Worm (Caenorhabditis elegans) whole organism, dauer: ENCODE measurements around the gene Y105C5B.8.

Experiments
- unc-62 ChIP-seq: sonication (generic microtip); optimal IDR thresholded peaks from 2 replicates; lab custom pipeline; 2017; ENCODE audit warnings: missing biosample characterization, missing genetic modification reagents, missing genetic modification characterization

Y105C5B.8 gene

ce11 chrIV:15926746-15927145 lies at the start of gene Y105C5B.8:
Gene Y105C5B.8 (minus strand): TSS chrIV:15926846.
- TF ChIP-seq unc-62 (GFP tag; lab: Kevin White, UChicago): no peak

ce11 chrIV:15964307-15964706 lies 37.7 kb upstream of the Y105C5B.8 start, which contains the start of gene Y105C5B.18:
Gene Y105C5B.18 (plus strand): TSS chrIV:15964607.
- TF ChIP-seq unc-62 (GFP tag; lab: Kevin White, UChicago): no peak

ce11 chrIV:15962801-15963200 lies 36.2 kb upstream of the Y105C5B.8 start, which contains the start of gene Y105C5B.17:
Gene Y105C5B.17 (plus strand): TSS chrIV:15963101.
- TF ChIP-seq unc-62 (GFP tag; lab: Kevin White, UChicago): no peak

ce11 chrIV:15962219-15962762 lies 35.6 kb upstream of the Y105C5B.8 start, which contains the start of gene lgc-19:
Gene lgc-19 (minus strand): TSS chrIV:15962712.
- no peak for TF ChIP-seq unc-62 (GFP tag; lab: Kevin White, UChicago)

ce11 chrIV:15961069-15961468 lies 34.4 kb upstream of the Y105C5B.8 start:
- no peak for TF ChIP-seq unc-62 (GFP tag; lab: Kevin White, UChicago)

ce11 chrIV:15955349-15955748 lies 28.7 kb upstream of the Y105C5B.8 start:
- no peak for TF ChIP-seq unc-62 (GFP tag; lab: Kevin White, UChicago)

ce11 chrIV:15953689-15954088 lies 27.0 kb upstream of the Y105C5B.8 start:
- TF ChIP-seq unc-62 (GFP tag; lab: Kevin White, UChicago): no peak

ce11 chrIV:15951640-15952039 lies 25.0 kb upstream of the Y105C5B.8 start, which contains the start of gene Y105C5B.15:
Gene Y105C5B.15 (plus strand): TSS chrIV:15951936.
- TF ChIP-seq unc-62 (GFP tag; lab: Kevin White, UChicago): no peak

ce11 chrIV:15950838-15951581 lies 24.4 kb upstream of the Y105C5B.8 start, which contains the start of gene ifas-3:
Gene ifas-3 (minus strand): TSS chrIV:15950888.
- TF ChIP-seq unc-62 (GFP tag; lab: Kevin White, UChicago): no peak

ce11 chrIV:15949995-15950394 lies 23.3 kb upstream of the Y105C5B.8 start:
- no peak for TF ChIP-seq unc-62 (GFP tag; lab: Kevin White, UChicago)

- TF ChIP-seq unc-62 (GFP tag; lab: Kevin White, UChicago): no peak
Measured at ce11 chrIV:15946507-15946906, 19.9 kb upstream of the Y105C5B.8 start, which contains the start of gene skr-10. Gene skr-10 (plus strand): TSS chrIV:15946807.

ce11 chrIV:15941403-15941802 lies 14.8 kb upstream of the Y105C5B.8 start, which contains the start of gene Y105C5B.11:
Gene Y105C5B.11 (minus strand): TSS chrIV:15941503.
- no peak for TF ChIP-seq unc-62 (GFP tag; lab: Kevin White, UChicago)

ce11 chrIV:15940811-15941210 lies 14.2 kb upstream of the Y105C5B.8 start:
- TF ChIP-seq unc-62 (GFP tag; lab: Kevin White, UChicago): no peak

- no peak for TF ChIP-seq unc-62 (GFP tag; lab: Kevin White, UChicago)
Measured at ce11 chrIV:15938471-15938870, 11.8 kb upstream of the Y105C5B.8 start.

ce11 chrIV:15937088-15937487 lies 10.4 kb upstream of the Y105C5B.8 start:
- no peak for TF ChIP-seq unc-62 (GFP tag; lab: Kevin White, UChicago)

ce11 chrIV:15933814-15934213 lies 7.2 kb upstream of the Y105C5B.8 start, which contains the start of gene srv-16:
Gene srv-16 (minus strand): TSS chrIV:15933914.
- no peak for TF ChIP-seq unc-62 (GFP tag; lab: Kevin White, UChicago)
